Worm (Caenorhabditis elegans): ENCODE data around the gene K07H8.8.
A peak's percentile ranks its signal among the peaks of the same experiment; 100 is the strongest.

DNA sequence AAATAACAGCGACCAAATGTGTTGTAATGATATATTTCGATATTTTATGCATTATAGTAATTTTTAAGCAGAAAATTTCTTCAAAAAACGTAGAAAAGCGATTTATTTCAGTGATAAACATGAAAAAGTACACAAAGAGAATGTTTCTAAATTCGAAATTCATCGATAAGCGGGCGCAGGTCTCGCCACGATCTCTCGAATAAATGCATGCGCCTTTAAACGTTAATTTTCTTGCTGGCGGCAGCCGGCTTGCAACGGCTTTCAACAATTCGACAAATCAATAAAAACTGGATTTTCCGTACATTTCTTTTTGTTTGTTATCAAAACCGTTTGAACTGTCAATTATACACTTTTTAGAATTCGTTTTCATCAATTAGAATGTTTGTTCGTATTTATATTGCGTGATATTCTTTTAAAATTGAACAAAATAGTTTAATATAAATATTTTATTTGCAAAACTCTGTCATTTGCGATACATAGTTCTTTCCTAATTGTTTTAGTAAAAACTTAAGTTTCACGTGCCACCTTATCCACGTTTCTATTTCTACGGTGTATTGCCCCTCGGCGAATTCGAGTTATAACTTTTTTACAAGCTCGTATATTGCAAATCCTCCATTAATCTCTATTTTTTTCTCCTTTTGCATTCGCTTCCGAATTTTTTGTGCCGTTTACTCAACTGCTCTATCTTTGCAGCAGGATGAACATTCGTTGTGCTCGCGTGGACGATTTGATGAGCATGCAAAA lies 21.5 kb upstream of the K07H8.8 start, which contains the start of gene daf-31:
- TF ChIP-seq ztf-29 (GFP tag; IDR thresholded peaks at IDR 0.05), result 0 out of 2 replicates have a peak, but pooled peaks have one; percentile 39
- no peak for TF ChIP-seq flt-1 (GFP tag; IDR thresholded peaks at IDR 0.05)
- no peak for TF ChIP-seq klf-2 (GFP tag; conservative IDR thresholded peaks at IDR 0.05)
- TF ChIP-seq ref-1 (GFP tag; conservative IDR thresholded peaks at IDR 0.05), result no peak
- TF ChIP-seq tab-1 (GFP tag; IDR thresholded peaks at IDR 0.05), result no peak
- no peak for TF ChIP-seq T22C8.4 (GFP tag; IDR thresholded peaks at IDR 0.05)
- no peak for TF ChIP-seq ztf-23 (GFP tag; IDR thresholded peaks at IDR 0.05)
- no peak for TF ChIP-seq cog-1 (tag; optimal IDR thresholded peaks at IDR 0.05)
- no peak for TF ChIP-seq med-1 (GFP tag; optimal IDR thresholded peaks at IDR 0.05; ENCODE audit: insufficient read depth)
